Worm (Caenorhabditis elegans): ENCODE measurements around the gene C13G5.2.

The C13G5.2 gene

ce11 chrIII:8573301-8573700 lies 45.0 kb downstream of the C13G5.2 start:
- TF ChIP-seq med-1 (GFP tag; optimal IDR thresholded peaks at IDR 0.05; ENCODE audit: insufficient read depth) (no peak), ref-1 (GFP tag; conservative IDR thresholded peaks at IDR 0.05) (no peak), flt-1 (GFP tag; IDR thresholded peaks at IDR 0.05) (no peak), klf-2 (GFP tag; conservative IDR thresholded peaks at IDR 0.05) (no peak), cog-1 (tag; optimal IDR thresholded peaks at IDR 0.05) (no peak), ztf-23 (GFP tag; IDR thresholded peaks at IDR 0.05) (no peak), ztf-29 (GFP tag; IDR thresholded peaks at IDR 0.05) (no peak), T22C8.4 (GFP tag; IDR thresholded peaks at IDR 0.05) (no peak), tab-1 (GFP tag; IDR thresholded peaks at IDR 0.05) (no peak)

ce11 chrIII:8571845-8572244 lies 46.4 kb downstream of the C13G5.2 start:
- TF ChIP-seq ztf-23 (GFP tag; IDR thresholded peaks at IDR 0.05) (no peak), T22C8.4 (GFP tag; IDR thresholded peaks at IDR 0.05) (no peak), klf-2 (GFP tag; conservative IDR thresholded peaks at IDR 0.05) (no peak), med-1 (GFP tag; optimal IDR thresholded peaks at IDR 0.05; ENCODE audit: insufficient read depth) (no peak), tab-1 (GFP tag; IDR thresholded peaks at IDR 0.05) (no peak), ref-1 (GFP tag; conservative IDR thresholded peaks at IDR 0.05) (no peak), ztf-29 (GFP tag; IDR thresholded peaks at IDR 0.05) (no peak), cog-1 (tag; optimal IDR thresholded peaks at IDR 0.05) (no peak), flt-1 (GFP tag; IDR thresholded peaks at IDR 0.05) (no peak)

DNA sequence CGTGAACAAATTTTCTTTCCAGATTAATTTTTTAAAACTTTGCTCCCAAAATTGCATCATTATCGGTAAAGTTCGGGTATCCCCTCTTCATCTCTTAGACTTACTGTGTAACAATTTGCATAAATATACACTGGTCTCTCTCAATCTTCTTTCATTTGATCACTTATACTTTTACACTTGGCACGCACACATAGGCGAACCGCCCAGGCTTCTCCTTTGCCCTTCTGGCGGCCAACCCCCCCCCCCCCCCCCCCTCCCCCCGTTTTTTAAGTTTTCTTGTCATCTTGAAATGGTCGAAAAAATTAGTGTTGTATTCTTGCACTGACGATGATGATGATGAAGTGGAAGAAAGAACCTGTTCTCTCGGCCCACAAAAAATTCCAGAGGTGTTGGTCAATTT lies 48.0 kb downstream of the C13G5.2 start:
- no peak for TF ChIP-seq flt-1 (GFP tag; IDR thresholded peaks at IDR 0.05)
- TF ChIP-seq T22C8.4 (GFP tag; IDR thresholded peaks at IDR 0.05), result no peak
- TF ChIP-seq tab-1 (GFP tag; IDR thresholded peaks at IDR 0.05), result no peak
- TF ChIP-seq ztf-23 (GFP tag; IDR thresholded peaks at IDR 0.05), result no peak
- no peak for TF ChIP-seq ref-1 (GFP tag; conservative IDR thresholded peaks at IDR 0.05)
- no peak for TF ChIP-seq cog-1 (tag; optimal IDR thresholded peaks at IDR 0.05)
- no peak for TF ChIP-seq klf-2 (GFP tag; conservative IDR thresholded peaks at IDR 0.05)
- no peak for TF ChIP-seq ztf-29 (GFP tag; IDR thresholded peaks at IDR 0.05)
- no peak for TF ChIP-seq med-1 (GFP tag; optimal IDR thresholded peaks at IDR 0.05; ENCODE audit: insufficient read depth)
